Worm (Caenorhabditis elegans) whole organism, mixed stage, embryonic: ENCODE data around the gene srz-59.

Experiments used
- blmp-1 ChIP-seq: fragments of 150-350 bp; optimal IDR thresholded peaks from 2 replicates; lab custom pipeline; 2014; ENCODE audit warnings: missing biosample characterization, missing genetic modification characterization
- ceh-43 ChIP-seq: fragments of 200-800 bp; sonication (Bioruptor generic); optimal IDR thresholded peaks from 2 replicates; lab custom pipeline; 2018; ENCODE audit warnings: mild to moderate bottlenecking, missing genetic modification characterization, moderate library complexity, missing compliant biosample characterization
- ceh-83 ChIP-seq: fragments of 200-800 bp; sonication (Bioruptor generic); optimal IDR thresholded peaks from 2 replicates; lab custom pipeline; 2018; ENCODE audit warnings: mild to moderate bottlenecking, missing genetic modification characterization, missing compliant biosample characterization
- elt-1 ChIP-seq: sonication (generic microtip); optimal IDR thresholded peaks from 2 replicates; lab custom pipeline; 2017; ENCODE audit warnings: missing genetic modification characterization, mild to moderate bottlenecking, missing compliant biosample characterization, antibody characterized with exemption, moderate library complexity, borderline replicate concordance; ENCODE audit not compliant: insufficient read depth
- elt-3 ChIP-seq: fragments of 150-350 bp; optimal IDR thresholded peaks from 2 replicates; lab custom pipeline; 2014; ENCODE audit warnings: missing biosample characterization, missing genetic modification characterization
- mls-2 ChIP-seq: sonication (generic microtip); optimal IDR thresholded peaks from 2 replicates; lab custom pipeline; 2016; ENCODE audit warnings: mild to moderate bottlenecking, missing genetic modification characterization, moderate library complexity, missing compliant biosample characterization
- nhr-12 ChIP-seq: fragments of 150-350 bp; optimal IDR thresholded peaks from 2 replicates; lab custom pipeline; 2014; ENCODE audit warnings: missing biosample characterization, missing genetic modification characterization
- nhr-28 ChIP-seq: fragments of 150-350 bp; optimal IDR thresholded peaks from 2 replicates; lab custom pipeline; 2014; ENCODE audit warnings: missing biosample characterization, missing genetic modification characterization
- pha-4 ChIP-seq: fragments of 150-350 bp; optimal IDR thresholded peaks from 2 replicates; lab custom pipeline; 2018; ENCODE audit warnings: missing biosample characterization, missing genetic modification reagents, missing genetic modification characterization
- unc-39 ChIP-seq: fragments of 150-350 bp; optimal IDR thresholded peaks from 2 replicates; lab custom pipeline; 2014; ENCODE audit warnings: missing biosample characterization, missing genetic modification characterization
- unc-62 ChIP-seq: fragments of 150-350 bp; optimal IDR thresholded peaks from 2 replicates; lab custom pipeline; 2014; ENCODE audit warnings: missing biosample characterization, missing genetic modification reagents, missing genetic modification characterization
- ztf-11 ChIP-seq: fragments of 150-350 bp; optimal IDR thresholded peaks from 2 replicates; lab custom pipeline; 2014; ENCODE audit warnings: missing biosample characterization, missing genetic modification characterization

- TF ChIP-seq ztf-11 (tag; lab: Kevin White, UChicago): no peak
- no peak for TF ChIP-seq unc-62 (GFP tag; lab: Kevin White, UChicago)
- no peak for TF ChIP-seq ceh-83
- no peak for TF ChIP-seq pha-4 (tag; lab: Kevin White, UChicago)
- TF ChIP-seq unc-39 (tag; lab: Kevin White, UChicago): no peak
- no peak for TF ChIP-seq nhr-12 (tag; lab: Kevin White, UChicago)
- TF ChIP-seq elt-3 (tag; lab: Kevin White, UChicago): no peak
- TF ChIP-seq elt-1 (tag; lab: Kevin White, UChicago): peak; percentile 51
- TF ChIP-seq blmp-1 (tag; lab: Kevin White, UChicago): no peak
- no peak for TF ChIP-seq ceh-43 (GFP tag; lab: Kevin White, UChicago)
- TF ChIP-seq mls-2 (tag; lab: Kevin White, UChicago): no peak
- no peak for TF ChIP-seq nhr-28 (tag; lab: Kevin White, UChicago)
Measured at ce11 chrIV:14165476-14165875, 33.6 kb downstream of the srz-59 start, which contains the start of gene R05A10.6.
